Fruit fly (Drosophila melanogaster) whole organism, embryonic: ENCODE measurements around the gene CG14535.

ENCODE experiments used
- Ada2b ChIP-seq: fragments of 200-800 bp; sonication (Bioruptor generic); IDR thresholded peaks from 2 replicates; pipeline ENCODE4 v1.3.6; 2022; ENCODE audit warnings: missing biosample characterization, missing genetic modification characterization
- Asciz ChIP-seq: fragments of 200-800 bp; sonication (Bioruptor generic); optimal IDR thresholded peaks from 2 replicates; lab custom pipeline; 2017; ENCODE audit warnings: missing biosample characterization, mild to moderate bottlenecking, missing genetic modification characterization, missing genetic modification reagents
- CG10274 ChIP-seq: fragments of 200-800 bp; sonication (Bioruptor generic); optimal IDR thresholded peaks from 3 replicates; lab custom pipeline; 2017; ENCODE audit warnings: missing biosample characterization, mild to moderate bottlenecking, missing genetic modification characterization
- CG11085 ChIP-seq: fragments of 200-800 bp; sonication (Bioruptor generic); IDR thresholded peaks from 2 replicates; pipeline ENCODE4 v1.3.6; 2022; ENCODE audit warnings: missing biosample characterization, missing genetic modification characterization
- CG11398 ChIP-seq: fragments of 200-800 bp; sonication (Bioruptor generic); optimal IDR thresholded peaks from 2 replicates; lab custom pipeline; 2016; ENCODE audit warnings: missing biosample characterization, missing genetic modification characterization
- CG11504 ChIP-seq: fragments of 200-800 bp; sonication (Bioruptor generic); optimal IDR thresholded peaks from 3 replicates; lab custom pipeline; 2019; ENCODE audit warnings: missing biosample characterization, mild to moderate bottlenecking, missing genetic modification characterization, moderate library complexity
- CG11560 ChIP-seq: fragments of 200-800 bp; sonication (Bioruptor generic); IDR thresholded peaks from 3 replicates; pipeline ENCODE4 v1.3.6; 2022; ENCODE audit warnings: missing biosample characterization, missing genetic modification characterization
- CG11695 ChIP-seq: fragments of 200-800 bp; sonication (Bioruptor generic); IDR thresholded peaks from 3 replicates; pipeline ENCODE4 v1.3.6; 2022; ENCODE audit warnings: missing biosample characterization, missing genetic modification characterization
- CG12659 ChIP-seq: fragments of 200-800 bp; sonication (Bioruptor generic); optimal IDR thresholded peaks from 3 replicates; lab custom pipeline; 2017; ENCODE audit warnings: mild to moderate bottlenecking, missing biosample characterization, missing genetic modification reagents, missing genetic modification characterization
- CG15011 ChIP-seq: fragments of 200-800 bp; sonication (Bioruptor generic); optimal IDR thresholded peaks from 3 replicates; lab custom pipeline; 2018; ENCODE audit warnings: missing biosample characterization, mild to moderate bottlenecking, missing genetic modification characterization
- CG1602 ChIP-seq: fragments of 200-800 bp; sonication (Bioruptor generic); optimal IDR thresholded peaks from 3 replicates; lab custom pipeline; 2016; ENCODE audit warnings: missing biosample characterization, missing genetic modification characterization
- CG1792 ChIP-seq: fragments of 200-800 bp; sonication (Bioruptor generic); optimal IDR thresholded peaks from 2 replicates; lab custom pipeline; 2016; ENCODE audit warnings: missing biosample characterization, missing genetic modification characterization
- CG18262 ChIP-seq: fragments of 200-800 bp; optimal IDR thresholded peaks from 3 replicates; lab custom pipeline; 2019; ENCODE audit warnings: missing biosample characterization, mild to moderate bottlenecking, missing genetic modification characterization, moderate library complexity
- CG18619 ChIP-seq: fragments of 200-800 bp; sonication (Bioruptor generic); optimal IDR thresholded peaks from 3 replicates; lab custom pipeline; 2017; ENCODE audit warnings: missing biosample characterization, mild to moderate bottlenecking, missing genetic modification characterization
- CG2875 ChIP-seq: fragments of 200-800 bp; sonication (Bioruptor generic); optimal IDR thresholded peaks from 2 replicates; lab custom pipeline; 2017; ENCODE audit warnings: missing biosample characterization, mild to moderate bottlenecking, missing genetic modification characterization, missing genetic modification reagents
- CG31388 ChIP-seq: fragments of 200-800 bp; sonication (Bioruptor generic); optimal IDR thresholded peaks from 2 replicates; lab custom pipeline; 2016; ENCODE audit warnings: missing biosample characterization, missing genetic modification characterization
- CG31441 ChIP-seq: fragments of 200-800 bp; sonication (Bioruptor generic); IDR thresholded peaks from 2 replicates; pipeline ENCODE4 v1.3.6; 2022; ENCODE audit warnings: missing biosample characterization, missing genetic modification characterization
- CG32772 ChIP-seq: fragments of 200-800 bp; sonication (Bioruptor generic); IDR thresholded peaks from 2 replicates; pipeline ENCODE4 v1.3.6; 2022; ENCODE audit warnings: missing biosample characterization, missing genetic modification characterization
- CG34224 ChIP-seq: fragments of 200-800 bp; sonication (Bioruptor generic); IDR thresholded peaks from 3 replicates; pipeline ENCODE4 v1.3.6; 2022; ENCODE audit warnings: missing biosample characterization, missing genetic modification characterization; ENCODE audit not compliant: partially characterized antibody
- CG6683 ChIP-seq: fragments of 200-800 bp; sonication (Bioruptor generic); optimal IDR thresholded peaks from 2 replicates; lab custom pipeline; 2017; ENCODE audit warnings: missing biosample characterization, mild to moderate bottlenecking, missing genetic modification characterization, missing genetic modification reagents
- CG8290 ChIP-seq, 3 experiments: fragments of 200-800 bp; sonication (Bioruptor generic); optimal IDR thresholded peaks; 2 replicates each; lab custom pipeline; 2016 to 2019; ENCODE audit warnings: missing biosample characterization in 3 of 3, missing genetic modification characterization in 3 of 3, mild to moderate bottlenecking in 2 of 3, moderate library complexity in 1 of 3
- CG8478 ChIP-seq: fragments of >200 bp; optimal IDR thresholded peaks from 2 replicates; lab custom pipeline; 2018
- CkIIα-i1 ChIP-seq: fragments of 200-800 bp; sonication (Bioruptor generic); IDR thresholded peaks from 2 replicates; pipeline ENCODE4 v1.3.6; 2022; ENCODE audit warnings: missing biosample characterization, missing genetic modification characterization
- CrebB ChIP-seq: fragments of 200-800 bp; sonication (Bioruptor generic); optimal IDR thresholded peaks from 3 replicates; lab custom pipeline; 2018; ENCODE audit warnings: missing biosample characterization, mild to moderate bottlenecking, missing genetic modification characterization
- Dek ChIP-seq: fragments of 200-800 bp; sonication (Bioruptor generic); optimal IDR thresholded peaks from 3 replicates; lab custom pipeline; 2019; ENCODE audit warnings: missing biosample characterization, mild to moderate bottlenecking, missing genetic modification characterization, moderate library complexity
- Eip74EF ChIP-seq, 2 experiments: fragments of 200-800 bp in 1 of 2; fragments of >200 bp in 1 of 2; sonication (Bioruptor generic) in 1 of 2; optimal IDR thresholded peaks; 2 replicates each; lab custom pipeline; 2017 to 2019; ENCODE audit warnings: missing biosample characterization in 2 of 2, missing genetic modification characterization in 2 of 2, mild to moderate bottlenecking in 1 of 2, moderate library complexity in 1 of 2
- Lhr ChIP-seq: fragments of 200-800 bp; sonication (Bioruptor generic); optimal IDR thresholded peaks from 3 replicates; lab custom pipeline; 2017; ENCODE audit warnings: mild to moderate bottlenecking, missing biosample characterization, missing genetic modification reagents, missing genetic modification characterization
- MTF-1 ChIP-seq: fragments of 200-800 bp; sonication (Bioruptor generic); optimal IDR thresholded peaks from 2 replicates; lab custom pipeline; 2018; ENCODE audit warnings: missing biosample characterization, mild to moderate bottlenecking, missing genetic modification characterization, borderline replicate concordance
- Med ChIP-seq: fragments of 200-800 bp; sonication (Bioruptor generic); peaks from one replicate; lab custom pipeline; 2016; ENCODE audit warnings: missing biosample characterization, missing genetic modification characterization, mild to moderate bottlenecking, inconsistent platforms, moderate library complexity
- PHDP ChIP-seq: fragments of 200-800 bp; sonication (Bioruptor generic); optimal IDR thresholded peaks from 3 replicates; lab custom pipeline; 2018; ENCODE audit warnings: missing biosample characterization, mild to moderate bottlenecking, missing genetic modification characterization, moderate library complexity
- Scr ChIP-seq: fragments of 200-800 bp; sonication (Bioruptor generic); IDR thresholded peaks from 2 replicates; pipeline ENCODE4 v1.3.6; 2022; ENCODE audit warnings: missing biosample characterization, missing genetic modification characterization; ENCODE audit not compliant: partially characterized antibody
- Sox100B ChIP-seq: fragments of 200-800 bp; sonication (Bioruptor generic); optimal IDR thresholded peaks from 3 replicates; lab custom pipeline; 2018; ENCODE audit warnings: missing biosample characterization, mild to moderate bottlenecking, missing genetic modification characterization
- Tbp ChIP-seq: fragments of >200 bp; optimal IDR thresholded peaks from 2 replicates; lab custom pipeline; 2018; ENCODE audit warnings: missing biosample characterization, missing genetic modification characterization
- gcm ChIP-seq: fragments of 200-800 bp; sonication (Bioruptor generic); optimal IDR thresholded peaks from 2 replicates; lab custom pipeline; 2019; ENCODE audit warnings: missing biosample characterization, mild to moderate bottlenecking, missing genetic modification characterization, moderate library complexity
- h ChIP-seq: fragments of >200 bp; optimal IDR thresholded peaks from 2 replicates; lab custom pipeline; 2017
- ind ChIP-seq: fragments of 200-800 bp; sonication (Bioruptor generic); optimal IDR thresholded peaks from 3 replicates; lab custom pipeline; 2016; ENCODE audit warnings: missing biosample characterization, missing genetic modification characterization
- klu ChIP-seq: fragments of 200-800 bp; sonication (Bioruptor generic); IDR thresholded peaks from 2 replicates; pipeline ENCODE4 v1.3.6; 2022; ENCODE audit warnings: missing biosample characterization, missing genetic modification characterization
- lola ChIP-seq, 3 experiments: fragments of >200 bp in 2 of 3; fragments of 200-800 bp in 1 of 3; sonication (Bioruptor generic) in 1 of 3; optimal IDR thresholded peaks; 2 replicates each; lab custom pipeline; 2017 to 2019; ENCODE audit warnings: missing biosample characterization in 3 of 3, missing genetic modification characterization in 3 of 3, mild to moderate bottlenecking in 1 of 3, moderate library complexity in 1 of 3
- mirr ChIP-seq: fragments of 200-800 bp; sonication (Bioruptor generic); optimal IDR thresholded peaks from 3 replicates; lab custom pipeline; 2018; ENCODE audit warnings: missing biosample characterization, mild to moderate bottlenecking, missing genetic modification characterization
- nerfin-2 ChIP-seq: fragments of 200-800 bp; sonication (Bioruptor generic); IDR thresholded peaks from 2 replicates; pipeline ENCODE4 v1.3.6; 2022; ENCODE audit warnings: missing biosample characterization, missing genetic modification characterization; ENCODE audit not compliant: partially characterized antibody
- pros ChIP-seq: fragments of 200-800 bp; sonication (Bioruptor generic); optimal IDR thresholded peaks from 3 replicates; lab custom pipeline; 2019; ENCODE audit warnings: missing biosample characterization, mild to moderate bottlenecking, missing genetic modification characterization, moderate library complexity
- rib ChIP-seq: fragments of 200-800 bp; sonication (Bioruptor generic); IDR thresholded peaks from 2 replicates; pipeline ENCODE4 v1.3.6; 2022; ENCODE audit warnings: missing biosample characterization, missing genetic modification characterization
- schlank ChIP-seq: fragments of 200-800 bp; sonication (Bioruptor generic); optimal IDR thresholded peaks from 2 replicates; lab custom pipeline; 2018; ENCODE audit warnings: missing biosample characterization, mild to moderate bottlenecking, missing genetic modification characterization
- seq ChIP-seq: fragments of 200-800 bp; sonication (Bioruptor generic); IDR thresholded peaks from 2 replicates; pipeline ENCODE4 v1.3.6; 2022; ENCODE audit warnings: missing biosample characterization, missing genetic modification characterization
- sim ChIP-seq: fragments of 200-800 bp; sonication (Bioruptor generic); IDR thresholded peaks from 2 replicates; pipeline ENCODE4 v1.3.6; 2022; ENCODE audit warnings: missing biosample characterization, missing genetic modification characterization
- sima ChIP-seq: fragments of 200-800 bp; sonication (Bioruptor generic); optimal IDR thresholded peaks from 2 replicates; lab custom pipeline; 2016; ENCODE audit warnings: missing biosample characterization, missing genetic modification characterization
- so ChIP-seq: fragments of 200-800 bp; sonication (Bioruptor generic); IDR thresholded peaks from 3 replicates; pipeline ENCODE4 v1.3.6; 2022; ENCODE audit warnings: missing biosample characterization, missing genetic modification characterization
- stwl ChIP-seq: fragments of 200-800 bp; sonication (Bioruptor generic); optimal IDR thresholded peaks from 3 replicates; lab custom pipeline; 2018; ENCODE audit warnings: missing biosample characterization, mild to moderate bottlenecking, missing genetic modification characterization, moderate library complexity
- trh ChIP-seq: fragments of 200-800 bp; sonication (Bioruptor generic); optimal IDR thresholded peaks from 2 replicates; lab custom pipeline; 2016; ENCODE audit warnings: missing biosample characterization, missing genetic modification characterization
- wdn ChIP-seq: fragments of 200-800 bp; sonication (Bioruptor generic); IDR thresholded peaks from 2 replicates; pipeline ENCODE4 v1.3.6; 2022; ENCODE audit warnings: missing biosample characterization, missing genetic modification characterization
- wek ChIP-seq: fragments of 200-800 bp; sonication (Bioruptor generic); optimal IDR thresholded peaks from 3 replicates; lab custom pipeline; 2018; ENCODE audit warnings: missing biosample characterization, mild to moderate bottlenecking, missing genetic modification characterization, moderate library complexity

Gene CG14535

DNA sequence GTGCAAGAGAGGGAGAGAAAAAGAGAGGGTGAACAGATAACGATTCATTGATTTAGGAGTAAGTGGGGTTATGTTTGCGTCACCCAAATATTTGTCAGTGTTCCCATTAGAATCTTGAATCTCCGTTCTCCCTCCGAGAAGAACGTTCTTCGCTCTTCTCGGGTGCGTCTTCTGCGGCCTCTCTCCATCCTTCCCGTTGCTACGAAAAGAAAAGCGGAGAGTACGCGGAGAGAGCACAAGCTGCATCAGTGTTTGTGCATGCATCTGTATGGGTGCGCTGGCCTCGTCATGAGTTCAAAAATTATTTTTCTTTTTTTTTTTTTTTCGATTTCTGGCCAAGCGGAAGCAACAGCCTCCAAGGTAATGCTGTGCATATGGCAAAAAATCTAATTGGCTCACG, 26.4 kb downstream of the CG14535 start (continued):
- TF ChIP-seq sim (no peak), Med (GFP tag; lab: Kevin White, UChicago) (no peak), so (peak; percentile 24; the same call in 1 of the 3 replicates), Sox100B (GFP tag; lab: Kevin White, UChicago) (peak; percentile 35), CG1792 (GFP tag; lab: Kevin White, UChicago) (no peak), pros (GFP tag; lab: Kevin White, UChicago) (no peak), Asciz (peak; percentile 46), CG15011 (GFP tag; lab: Kevin White, UChicago) (no peak), lola (GFP tag; optimal IDR thresholded peaks at IDR 0.05; lab: Kevin White, UChicago) (no peak), CG11398 (GFP tag; lab: Kevin White, UChicago) (peak; percentile 22), wdn (no peak), Tbp (GFP tag; lab: Kevin White, UChicago) (no peak), MTF-1 (GFP tag; lab: Kevin White, UChicago) (no peak), CG18262 (no peak), CkIIα-i1 (GFP tag; lab: Robert Waterston, UW) (no peak), CG18619 (GFP tag; lab: Kevin White, UChicago) (no peak), CG11504 (peak; percentile 1), CG8290 (GFP tag; optimal IDR thresholded peaks at IDR 0.05; lab: Kevin White, UChicago) (no peak), CG8290 (tag; optimal IDR thresholded peaks at IDR 0.05; lab: Kevin White, UChicago) (peak in 1 of 2 experiments; percentile 45), CG11560 (tag; lab: Robert Waterston, UW) (no peak), h (lab: Kevin White, UChicago) (no peak), Eip74EF (GFP tag; optimal IDR thresholded peaks at IDR 0.05; lab: Kevin White, UChicago) (no peak), CG32772 (GFP tag; lab: Robert Waterston, UW) (peak; percentile 57; the same call in 1 of the 2 replicates), CG31441 (GFP tag; lab: Robert Waterston, UW) (no peak), Lhr (GFP tag; lab: Kevin White, UChicago) (no peak), mirr (peak; percentile 27), CG10274 (no peak), Ada2b (no peak), CG34224 (GFP tag; lab: Robert Waterston, UW) (0 out of 3 replicates have a peak, but pooled peaks have one; percentile 10), gcm (peak; percentile 47), sima (no peak), ind (no peak), CG1602 (no peak), CG31388 (GFP tag; lab: Kevin White, UChicago) (no peak), CG12659 (GFP tag; lab: Kevin White, UChicago) (no peak), stwl (tag; lab: Kevin White, UChicago) (no peak), CG2875 (GFP tag; lab: Kevin White, UChicago) (peak; percentile 13), trh (GFP tag; lab: Kevin White, UChicago) (no peak), schlank (tag; lab: Kevin White, UChicago) (no peak), Scr (GFP tag; lab: Robert Waterston, UW) (no peak), rib (GFP tag; lab: Robert Waterston, UW) (0 out of 2 replicates have a peak, but pooled peaks have one; percentile 45), CG11085 (no peak), CG6683 (GFP tag; lab: Kevin White, UChicago) (no peak), PHDP (tag; lab: Kevin White, UChicago) (peak; percentile 11), Dek (tag; lab: Kevin White, UChicago) (no peak), CG11695 (GFP tag; lab: Robert Waterston, UW) (no peak), CrebB (tag; lab: Kevin White, UChicago) (peak; percentile 17), wek (GFP tag; lab: Kevin White, UChicago) (peak; percentile 21), klu (GFP tag; lab: Robert Waterston, UW) (no peak), CG8478 (no peak), seq (GFP tag; lab: Robert Waterston, UW) (no peak), nerfin-2 (GFP tag; lab: Robert Waterston, UW) (no peak)
